Fruit fly (Drosophila melanogaster) Kc167 (cell line): Measurements from ENCODE around the gene CG4660.

Source experiments
- Myc ChIP-seq: fragments of >200 bp; optimal IDR thresholded peaks from 2 replicates; lab custom pipeline; 2017; ENCODE audit warnings: missing external identifiers
- Sin3A ChIP-seq: fragments of >200 bp; optimal IDR thresholded peaks from 2 replicates; lab custom pipeline; 2018; ENCODE audit warnings: missing external identifiers
- h ChIP-seq: fragments of >200 bp; optimal IDR thresholded peaks from 3 replicates; lab custom pipeline; 2018; ENCODE audit warnings: missing external identifiers
- insv ChIP-seq: fragments of >200 bp; optimal IDR thresholded peaks from 3 replicates; lab custom pipeline; 2018; ENCODE audit warnings: missing external identifiers
- psq ChIP-seq: fragments of >200 bp; optimal IDR thresholded peaks from 2 replicates; lab custom pipeline; 2017; ENCODE audit warnings: missing external identifiers
- ttk ChIP-seq: sonication (Bioruptor generic); optimal IDR thresholded peaks from 2 replicates; lab custom pipeline; 2017; ENCODE audit warnings: missing external identifiers

The CG4660 gene

DNA sequence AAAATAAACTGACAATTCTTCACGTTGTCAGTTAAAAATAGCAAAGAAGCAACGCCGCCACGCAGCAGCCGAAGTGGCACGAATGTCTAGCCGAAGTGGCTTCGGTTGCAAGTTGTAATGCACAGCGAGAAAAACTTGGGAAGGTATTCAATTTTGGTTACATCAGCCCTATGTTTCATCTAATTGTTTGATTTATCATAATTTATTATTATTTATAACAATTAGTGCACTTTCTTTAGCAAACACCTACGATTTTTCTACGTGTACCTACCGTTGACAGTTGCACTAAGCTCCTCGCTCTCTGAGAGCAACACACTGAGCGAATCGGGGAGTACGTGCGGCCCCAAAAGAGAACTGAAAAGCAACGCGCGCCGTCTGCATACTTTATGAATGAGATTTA, 6.3 kb downstream of the CG4660 start, which contains the start of gene Tsp5D:
TSS of gene Tsp5D (minus strand) at position 13 of the 400 bp plus-strand sequence.
- TF ChIP-seq psq: no peak
- no peak for TF ChIP-seq Myc
- no peak for TF ChIP-seq Sin3A (lab: Kevin White, UChicago)
- no peak for TF ChIP-seq insv (lab: Kevin White, UChicago)
- no peak for TF ChIP-seq ttk (lab: Kevin White, UChicago)
- TF ChIP-seq h (lab: Kevin White, UChicago): no peak

DNA sequence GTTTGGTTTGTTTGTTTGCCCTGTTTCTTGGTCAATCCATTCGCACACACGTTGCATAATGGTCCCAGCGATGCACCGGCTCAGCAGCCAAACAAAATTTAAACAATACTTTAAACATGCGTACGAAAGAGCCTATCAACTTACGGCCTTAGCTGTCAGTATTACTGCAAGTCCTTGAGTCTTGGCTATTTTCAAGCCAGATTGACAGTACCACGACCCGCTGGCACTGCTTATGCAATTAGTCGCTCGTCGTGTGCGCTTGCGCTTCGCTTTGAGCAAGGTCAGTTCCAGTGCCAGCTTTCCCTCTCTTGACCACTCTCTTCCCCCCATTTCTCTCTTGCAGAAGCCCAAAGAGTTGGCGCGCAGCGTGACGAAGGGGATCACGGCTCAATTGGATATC, 12.5 kb downstream of the CG4660 start:
- TF ChIP-seq Myc (no peak), h (lab: Kevin White, UChicago) (no peak), ttk (lab: Kevin White, UChicago) (no peak), insv (lab: Kevin White, UChicago) (no peak), psq (no peak), Sin3A (lab: Kevin White, UChicago) (no peak)

DNA sequence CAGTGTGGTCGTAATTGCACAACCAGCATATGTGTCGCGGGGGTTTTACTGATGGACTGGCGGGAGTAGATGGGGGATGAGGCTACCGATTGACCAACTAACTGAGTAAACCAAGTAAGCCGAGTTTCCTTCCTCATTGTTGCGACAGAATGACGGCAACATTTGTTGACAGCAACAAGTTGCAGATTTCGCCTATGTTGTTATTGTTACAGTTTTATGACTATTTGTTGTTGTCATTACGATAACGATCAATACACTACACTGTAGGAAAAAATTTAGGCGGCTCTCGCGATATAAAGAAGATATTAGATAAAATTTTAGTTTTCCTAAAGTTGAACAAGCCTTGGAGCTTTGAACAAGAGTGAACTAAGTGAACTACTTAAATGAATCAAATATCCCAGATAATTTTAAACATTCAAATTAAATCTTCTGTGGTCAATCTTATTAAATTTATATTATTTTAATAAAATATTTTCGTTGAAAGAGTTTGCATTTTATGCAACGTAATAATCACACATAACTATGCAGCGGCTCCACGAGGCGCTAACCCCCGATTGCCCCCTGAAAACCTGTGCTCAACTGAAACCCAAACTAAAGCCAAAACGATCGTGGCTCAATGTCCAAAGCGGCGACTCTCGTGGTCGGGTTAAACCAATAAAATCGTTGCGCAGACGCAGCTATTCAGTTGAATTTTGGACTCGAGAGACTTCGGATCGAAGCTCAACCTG, 13.7 kb downstream of the CG4660 start, which contains the start of gene CG5928:
TSS of gene CG5928 (plus strand) at position 678 of the 728 bp plus-strand sequence.
- TF ChIP-seq Myc (no peak), h (lab: Kevin White, UChicago) (no peak), ttk (lab: Kevin White, UChicago) (no peak), Sin3A (lab: Kevin White, UChicago) (no peak), insv (lab: Kevin White, UChicago) (no peak), psq (no peak)

DNA sequence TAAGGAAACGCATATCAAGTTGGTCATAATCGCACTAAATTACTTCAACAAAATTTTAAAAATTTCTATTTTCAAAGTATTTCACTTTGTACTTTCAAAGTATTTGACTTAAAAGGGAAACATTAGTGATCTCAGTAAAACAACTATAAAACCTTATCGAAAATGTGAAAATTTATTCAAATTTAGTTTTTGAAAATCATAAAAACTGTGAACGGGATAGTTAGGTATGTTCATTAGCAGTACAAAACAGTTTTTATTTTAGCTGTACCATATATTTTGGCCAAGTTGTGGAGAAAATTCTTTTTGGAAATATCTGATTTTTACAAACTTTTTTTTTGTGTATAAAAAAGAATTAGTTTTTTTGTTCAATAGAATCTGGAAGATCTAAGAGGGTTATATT, 14.9 kb downstream of the CG4660 start, which contains the start of gene CG43115:
TSS of gene CG43115 (minus strand) at position 101 of the 400 bp plus-strand sequence.
- TF ChIP-seq h (lab: Kevin White, UChicago) (no peak), insv (lab: Kevin White, UChicago) (no peak), ttk (lab: Kevin White, UChicago) (no peak), Myc (no peak), psq (no peak), Sin3A (lab: Kevin White, UChicago) (no peak)

DNA sequence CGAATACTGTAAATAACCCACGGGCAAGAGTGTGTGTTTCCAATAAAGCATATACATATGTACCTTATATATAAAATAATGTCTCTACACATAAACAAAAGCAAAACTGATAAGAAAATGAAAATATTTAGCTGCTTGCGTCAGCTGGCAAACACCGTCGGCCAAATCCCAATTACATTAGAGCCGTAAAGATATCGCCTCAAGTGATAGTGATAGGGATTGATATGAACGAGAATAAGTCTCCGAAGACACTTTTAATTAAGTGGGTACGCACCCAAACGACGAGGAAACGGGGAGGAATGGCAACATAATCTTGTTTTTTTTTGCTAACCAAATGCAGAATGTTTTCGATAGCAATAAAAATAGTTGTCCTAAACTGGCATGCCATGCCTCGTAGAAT, 16.7 kb downstream of the CG4660 start:
- TF ChIP-seq h (lab: Kevin White, UChicago) (no peak), Myc (no peak), psq (no peak), Sin3A (lab: Kevin White, UChicago) (no peak), ttk (lab: Kevin White, UChicago) (no peak), insv (lab: Kevin White, UChicago) (no peak)

DNA sequence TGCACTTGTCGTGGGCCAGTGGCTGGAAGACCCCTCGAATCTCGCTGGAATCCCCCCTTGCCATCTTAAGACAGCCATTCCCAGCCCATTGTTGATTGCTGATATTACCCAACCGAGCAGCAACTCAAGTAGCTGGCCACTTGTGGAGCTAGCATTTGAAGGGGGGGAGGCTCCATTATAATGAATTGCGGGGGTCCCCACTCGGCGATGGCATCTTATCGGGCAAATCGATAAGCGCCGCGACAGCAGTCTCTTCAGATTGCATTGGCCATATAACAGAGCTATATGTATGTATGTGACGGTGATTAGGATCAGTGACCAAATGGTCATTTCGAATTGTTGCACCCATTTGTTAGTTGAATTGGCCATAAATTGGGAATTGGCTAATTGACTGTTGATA, 19.0 kb downstream of the CG4660 start:
- TF ChIP-seq Sin3A (lab: Kevin White, UChicago) (no peak), h (lab: Kevin White, UChicago) (no peak), ttk (lab: Kevin White, UChicago) (no peak), psq (no peak), insv (lab: Kevin White, UChicago) (no peak), Myc (no peak)

DNA sequence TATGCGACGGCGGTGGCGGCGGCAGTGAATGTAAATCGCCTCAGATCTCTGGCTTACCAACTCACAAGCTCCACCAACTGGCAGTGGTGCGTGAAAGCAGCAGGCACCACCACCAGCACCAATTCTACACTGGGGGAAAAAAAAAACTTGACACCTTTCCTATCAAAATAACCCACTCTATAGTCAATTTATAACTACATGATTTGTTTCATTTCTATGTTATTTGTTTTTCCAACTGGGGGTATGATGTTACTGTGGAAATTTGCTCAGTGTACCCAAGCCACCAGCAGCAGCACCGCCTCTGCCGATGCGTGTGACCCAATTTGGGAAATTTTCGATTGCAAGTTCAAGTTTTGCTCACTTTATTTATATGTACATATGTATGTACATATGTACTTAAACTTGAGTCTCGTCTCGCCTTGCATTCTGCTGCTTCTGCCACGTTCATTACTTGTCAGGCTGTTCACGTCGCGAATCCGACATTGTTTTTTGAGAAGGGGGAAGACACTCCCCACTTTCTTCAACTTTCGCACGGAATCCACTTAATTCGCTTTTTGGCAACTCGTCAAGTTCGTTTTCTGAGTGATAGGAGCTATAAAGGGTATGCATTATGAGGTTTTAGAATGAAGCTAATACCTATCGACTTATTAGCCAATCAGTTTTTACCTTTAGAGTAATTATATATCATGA, 21.9 kb downstream of the CG4660 start:
- TF ChIP-seq Myc (no peak), insv (lab: Kevin White, UChicago) (no peak), h (lab: Kevin White, UChicago) (no peak), psq (no peak), ttk (lab: Kevin White, UChicago) (no peak), Sin3A (lab: Kevin White, UChicago) (no peak)

DNA sequence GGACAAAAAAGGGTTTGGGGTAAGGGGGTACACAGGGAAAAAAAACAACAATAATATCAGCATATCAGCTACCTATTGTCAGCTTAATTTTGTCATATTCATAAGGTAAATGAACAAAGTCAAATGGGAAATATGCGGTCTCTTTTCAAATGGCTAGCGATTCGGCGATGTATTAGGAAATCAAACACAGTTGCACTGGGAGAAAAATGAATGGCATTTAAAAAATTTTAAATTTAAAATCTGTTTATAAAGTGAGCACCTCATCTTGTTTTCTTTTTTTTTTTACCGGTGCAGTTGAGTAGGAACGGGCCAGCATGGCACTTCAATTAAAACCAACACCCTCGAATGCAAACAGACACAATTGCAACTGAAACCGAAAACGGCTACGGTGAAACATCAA, 27.1 kb downstream of the CG4660 start:
- TF ChIP-seq ttk (lab: Kevin White, UChicago) (no peak), insv (lab: Kevin White, UChicago) (no peak), h (lab: Kevin White, UChicago) (no peak), Myc (no peak), Sin3A (lab: Kevin White, UChicago) (no peak), psq (no peak)

DNA sequence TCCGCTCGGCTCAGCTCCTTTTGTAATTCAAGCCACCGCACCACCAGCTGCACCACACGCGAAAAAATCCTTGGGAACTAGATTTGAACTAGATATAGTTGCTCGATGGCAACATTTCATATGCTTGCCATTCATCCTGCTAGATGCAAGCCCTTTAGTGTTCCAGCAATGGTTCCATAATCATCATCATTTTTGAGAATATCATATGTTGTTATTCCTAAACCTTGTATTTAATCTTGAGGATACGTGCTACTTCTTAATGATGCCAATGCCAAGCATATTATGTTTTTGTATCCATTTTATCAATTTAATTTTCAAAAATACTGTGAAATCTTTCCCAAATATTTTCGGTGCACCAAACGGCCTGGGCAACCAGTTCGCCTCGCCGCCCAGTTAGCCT, 28.3 kb downstream of the CG4660 start:
- TF ChIP-seq Myc: no peak
- TF ChIP-seq Sin3A (lab: Kevin White, UChicago): no peak
- no peak for TF ChIP-seq h (lab: Kevin White, UChicago)
- no peak for TF ChIP-seq ttk (lab: Kevin White, UChicago)
- no peak for TF ChIP-seq psq
- TF ChIP-seq insv (lab: Kevin White, UChicago): no peak

DNA sequence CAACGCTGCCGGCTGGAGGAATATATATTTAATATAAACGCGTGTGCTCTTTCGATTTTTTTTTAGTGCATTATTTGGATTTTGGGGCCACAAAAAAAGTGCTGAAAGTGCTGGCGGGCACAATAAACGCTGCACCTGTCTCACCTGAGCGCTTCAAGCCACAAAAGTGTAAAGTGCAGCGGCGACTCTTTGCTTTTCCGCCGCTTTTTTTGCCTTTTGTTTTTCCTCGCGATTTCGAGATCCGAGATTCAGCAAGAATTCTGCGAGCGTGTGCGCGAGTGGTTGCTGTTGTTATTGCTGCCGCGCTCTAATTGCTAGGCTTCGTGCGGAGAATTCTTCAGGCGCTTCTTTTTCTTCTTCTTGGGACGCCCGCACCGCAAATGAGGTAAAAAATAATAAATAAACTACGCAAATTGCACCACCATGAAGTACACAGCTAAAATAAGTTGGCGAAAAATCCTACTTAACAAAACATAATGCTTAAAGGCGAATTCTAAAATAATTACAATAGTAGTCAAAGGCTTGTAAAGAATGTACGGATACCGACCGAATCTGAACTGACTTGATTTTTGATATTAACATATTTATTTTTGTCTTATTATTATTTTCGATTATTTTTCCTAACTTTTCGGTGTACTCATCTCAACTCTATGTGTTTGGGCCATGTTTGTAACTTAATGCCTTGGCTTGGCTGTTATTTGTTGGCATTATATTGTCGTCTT, 30.1 kb downstream of the CG4660 start:
- TF ChIP-seq insv (lab: Kevin White, UChicago): no peak
- TF ChIP-seq ttk (lab: Kevin White, UChicago): no peak
- TF ChIP-seq Myc: no peak
- TF ChIP-seq h (lab: Kevin White, UChicago): no peak
- TF ChIP-seq Sin3A (lab: Kevin White, UChicago): no peak
- TF ChIP-seq psq: no peak

DNA sequence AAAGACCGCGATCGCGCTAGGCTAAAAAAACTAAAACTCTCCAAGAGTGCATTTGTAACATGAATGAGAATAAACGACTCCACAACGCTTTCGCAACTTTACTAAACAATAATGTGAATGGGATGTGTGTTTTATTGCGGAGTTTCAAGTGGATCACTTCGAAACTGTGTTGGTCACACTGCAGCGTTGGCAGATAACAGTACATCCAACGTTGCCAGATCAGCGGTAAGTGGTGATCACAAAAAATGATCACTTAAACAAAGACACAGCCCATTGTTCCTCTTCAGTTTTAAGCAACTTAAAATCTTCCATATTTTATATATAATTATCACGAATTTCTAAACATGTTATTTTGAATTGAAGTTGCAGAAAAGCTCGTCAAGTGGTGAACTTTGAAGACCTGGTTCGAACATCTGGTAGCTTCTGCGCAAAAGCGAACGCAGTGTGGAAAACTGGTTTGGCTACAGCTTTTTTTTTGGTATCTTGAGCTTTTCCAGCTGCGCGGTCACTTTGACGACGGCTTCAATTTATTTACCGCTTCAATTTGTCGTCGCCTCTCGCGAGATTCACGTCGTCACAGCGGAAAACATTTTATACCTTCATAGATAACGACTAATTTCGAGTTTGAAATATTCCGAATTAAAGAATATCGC, 30.8 kb downstream of the CG4660 start, which contains the start of gene CG5921:
TSS of gene CG5921 (plus strand) at position 547 of the 653 bp plus-strand sequence.
- TF ChIP-seq h (lab: Kevin White, UChicago) (no peak), ttk (lab: Kevin White, UChicago) (no peak), psq (no peak), Sin3A (lab: Kevin White, UChicago) (no peak), Myc (no peak), insv (lab: Kevin White, UChicago) (no peak)
